Worm (Caenorhabditis elegans): ENCODE data around the gene Y48A6C.8.

DNA sequence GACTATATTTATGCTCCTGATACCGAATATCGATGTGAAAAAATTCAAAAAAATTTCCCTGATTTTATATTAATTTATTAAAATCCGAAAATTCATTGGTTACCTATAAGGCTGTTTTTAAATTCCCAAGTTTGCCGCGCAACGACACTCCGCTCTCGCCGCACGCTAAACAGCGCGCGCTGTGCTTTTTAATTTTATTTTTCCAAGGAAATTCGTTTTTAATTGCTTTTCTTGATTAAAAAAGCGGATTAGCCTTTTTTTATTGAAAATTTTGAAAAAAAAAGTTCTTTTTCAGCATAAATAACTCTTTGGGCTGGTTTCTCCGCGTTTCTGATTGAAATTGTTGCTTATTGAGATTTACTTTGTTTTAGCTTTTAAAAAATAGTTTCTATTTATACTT, 20.1 kb downstream of the Y48A6C.8 start:
- no peak for TF ChIP-seq ama-1 (optimal IDR thresholded peaks at IDR 0.05)
- no peak for TF ChIP-seq tra-4 (tag; optimal IDR thresholded peaks at IDR 0.05)
- no peak for TF ChIP-seq sea-1 (GFP tag; conservative IDR thresholded peaks at IDR 0.05)
- no peak for TF ChIP-seq ceh-13 (GFP tag; optimal IDR thresholded peaks at IDR 0.05)
- no peak for TF ChIP-seq B0310.2 (tag; optimal IDR thresholded peaks at IDR 0.05)
- no peak for TF ChIP-seq hnd-1 (tag; optimal IDR thresholded peaks at IDR 0.05)
- no peak for TF ChIP-seq flt-1 (GFP tag; IDR thresholded peaks at IDR 0.05)
- no peak for TF ChIP-seq scrt-1 (GFP tag; IDR thresholded peaks at IDR 0.05)
- no peak for TF ChIP-seq tbx-11 (GFP tag; IDR thresholded peaks at IDR 0.05)
